Fruit fly (Drosophila melanogaster) whole organism, prepupa: ENCODE results near the gene CG43736.
A peak's percentile ranks its signal among the peaks of the same experiment; 100 is the strongest.

Experiments used
- Blimp-1 ChIP-seq: fragments of 200-800 bp; sonication (Bioruptor generic); optimal IDR thresholded peaks from 3 replicates; lab custom pipeline; 2017; ENCODE audit warnings: missing biosample characterization, missing genetic modification characterization, mild to moderate bottlenecking, moderate library complexity, missing genetic modification reagents
- CG10631 ChIP-seq: fragments of 200-800 bp; sonication (Bioruptor generic); optimal IDR thresholded peaks from 2 replicates; lab custom pipeline; 2016; ENCODE audit warnings: missing biosample characterization, missing genetic modification characterization
- CG10669 ChIP-seq: fragments of 200-800 bp; sonication (Bioruptor generic); optimal IDR thresholded peaks from 3 replicates; lab custom pipeline; 2018; ENCODE audit warnings: missing biosample characterization, mild to moderate bottlenecking, missing genetic modification characterization, moderate library complexity
- CG11294 ChIP-seq: fragments of 200-800 bp; sonication (Bioruptor generic); IDR thresholded peaks from 2 replicates; pipeline ENCODE4 v1.3.6; 2022; ENCODE audit warnings: missing biosample characterization, missing genetic modification characterization
- CG11762 ChIP-seq: fragments of 200-800 bp; sonication (Bioruptor generic); optimal IDR thresholded peaks from 3 replicates; lab custom pipeline; 2016; ENCODE audit warnings: missing biosample characterization, missing genetic modification characterization; ENCODE audit not compliant: insufficient read depth
- CG15336 ChIP-seq: fragments of 200-800 bp; sonication (Bioruptor generic); IDR thresholded peaks from 2 replicates; pipeline ENCODE4 v1.3.6; 2022; ENCODE audit warnings: missing biosample characterization, missing genetic modification characterization
- CG1621 ChIP-seq: fragments of 200-800 bp; sonication (Bioruptor generic); optimal IDR thresholded peaks from 3 replicates; lab custom pipeline; 2018; ENCODE audit warnings: missing biosample characterization, mild to moderate bottlenecking, missing genetic modification characterization
- CG16779 ChIP-seq: fragments of 200-800 bp; sonication (Bioruptor generic); optimal IDR thresholded peaks from 3 replicates; lab custom pipeline; 2017; ENCODE audit warnings: missing biosample characterization, mild to moderate bottlenecking, missing genetic modification characterization
- CG3032 ChIP-seq: fragments of 200-800 bp; optimal IDR thresholded peaks from 2 replicates; lab custom pipeline; 2019; ENCODE audit warnings: missing biosample characterization, mild to moderate bottlenecking, missing genetic modification characterization, moderate library complexity
- CG31627 ChIP-seq: fragments of 200-800 bp; sonication (Bioruptor generic); optimal IDR thresholded peaks from 3 replicates; lab custom pipeline; 2016; ENCODE audit warnings: missing biosample characterization, missing genetic modification characterization
- CG34406 ChIP-seq: fragments of 200-800 bp; sonication (Bioruptor generic); optimal IDR thresholded peaks from 3 replicates; lab custom pipeline; 2016; ENCODE audit warnings: missing biosample characterization, missing genetic modification characterization
- CG3919 ChIP-seq: fragments of 200-800 bp; sonication (Bioruptor generic); optimal IDR thresholded peaks from 3 replicates; lab custom pipeline; 2016; ENCODE audit warnings: missing biosample characterization, missing genetic modification characterization
- CG4318 ChIP-seq: fragments of 200-800 bp; sonication (Bioruptor generic); optimal IDR thresholded peaks from 3 replicates; lab custom pipeline; 2017; ENCODE audit warnings: missing biosample characterization, mild to moderate bottlenecking, missing genetic modification characterization
- CG6163 ChIP-seq: fragments of 200-800 bp; sonication (Bioruptor generic); IDR thresholded peaks from 3 replicates; pipeline ENCODE4 v1.3.6; 2022; ENCODE audit warnings: missing biosample characterization, missing genetic modification characterization
- CG6276 ChIP-seq: fragments of 200-800 bp; sonication (Bioruptor generic); optimal IDR thresholded peaks from 2 replicates; lab custom pipeline; 2017; ENCODE audit warnings: missing biosample characterization, mild to moderate bottlenecking, missing genetic modification characterization
- CG6792 ChIP-seq: fragments of 200-800 bp; sonication (Bioruptor generic); optimal IDR thresholded peaks from 3 replicates; lab custom pipeline; 2016; ENCODE audit warnings: missing biosample characterization, missing genetic modification characterization
- CG6808 ChIP-seq: fragments of 200-800 bp; sonication (Bioruptor generic); optimal IDR thresholded peaks from 3 replicates; lab custom pipeline; 2017; ENCODE audit warnings: missing biosample characterization, missing genetic modification characterization, mild to moderate bottlenecking, moderate library complexity, missing genetic modification reagents
- CG6854 ChIP-seq: fragments of 200-800 bp; sonication (Bioruptor generic); optimal IDR thresholded peaks from 2 replicates; lab custom pipeline; 2017; ENCODE audit warnings: missing biosample characterization, mild to moderate bottlenecking, missing genetic modification characterization
- CG7368 ChIP-seq: fragments of 200-800 bp; sonication (Bioruptor generic); optimal IDR thresholded peaks from 3 replicates; lab custom pipeline; 2016; ENCODE audit warnings: missing biosample characterization, missing genetic modification characterization
- CG8119 ChIP-seq: fragments of 200-800 bp; sonication (Bioruptor generic); IDR thresholded peaks from 3 replicates; pipeline ENCODE4 v1.3.6; 2022; ENCODE audit warnings: missing biosample characterization, missing genetic modification characterization
- CG8319 ChIP-seq: fragments of 200-800 bp; sonication (Bioruptor generic); optimal IDR thresholded peaks from 3 replicates; lab custom pipeline; 2016; ENCODE audit warnings: missing biosample characterization, missing genetic modification characterization
- CG8632 ChIP-seq: fragments of 200-800 bp; sonication (Bioruptor generic); optimal IDR thresholded peaks from 3 replicates; lab custom pipeline; 2016; ENCODE audit warnings: missing biosample characterization, missing genetic modification characterization
- CG9139 ChIP-seq: fragments of 200-800 bp; sonication (Bioruptor generic); optimal IDR thresholded peaks from 3 replicates; lab custom pipeline; 2017; ENCODE audit warnings: missing biosample characterization, mild to moderate bottlenecking, missing genetic modification characterization
- Eip75B ChIP-seq: fragments of 200-800 bp; sonication (Bioruptor generic); optimal IDR thresholded peaks from 3 replicates; lab custom pipeline; 2016; ENCODE audit warnings: missing biosample characterization, missing genetic modification characterization
- Eip78C ChIP-seq: fragments of 200-800 bp; sonication (Bioruptor generic); peaks from one replicate; lab custom pipeline; 2016; ENCODE audit warnings: missing biosample characterization, missing genetic modification characterization
- Eip93F ChIP-seq: fragments of 200-800 bp; sonication (Bioruptor generic); optimal IDR thresholded peaks from 2 replicates; lab custom pipeline; 2016; ENCODE audit warnings: missing biosample characterization, mild to moderate bottlenecking, missing genetic modification characterization
- Ets21C ChIP-seq: fragments of 200-800 bp; sonication (Bioruptor generic); optimal IDR thresholded peaks from 3 replicates; lab custom pipeline; 2016; ENCODE audit warnings: missing biosample characterization, missing genetic modification characterization
- Ets96B ChIP-seq: fragments of 200-800 bp; optimal IDR thresholded peaks from 2 replicates; lab custom pipeline; 2019; ENCODE audit warnings: missing biosample characterization, mild to moderate bottlenecking, missing genetic modification characterization, moderate library complexity
- Hr38 ChIP-seq: sonication (Bioruptor generic); optimal IDR thresholded peaks from 2 replicates; lab custom pipeline; 2016; ENCODE audit warnings: missing biosample characterization, missing genetic modification characterization
- Hr39 ChIP-seq: fragments of 200-800 bp; sonication (Bioruptor generic); optimal IDR thresholded peaks from 2 replicates; lab custom pipeline; 2016; ENCODE audit warnings: missing biosample characterization, missing genetic modification characterization
- Hr4 ChIP-seq: fragments of 200-800 bp; sonication (Bioruptor generic); optimal IDR thresholded peaks from 3 replicates; lab custom pipeline; 2016; ENCODE audit warnings: missing biosample characterization, missing genetic modification characterization
- Lpt ChIP-seq: fragments of 200-800 bp; sonication (Bioruptor generic); optimal IDR thresholded peaks from 3 replicates; lab custom pipeline; 2016; ENCODE audit warnings: missing biosample characterization, missing genetic modification characterization
- Met ChIP-seq: fragments of 200-800 bp; sonication (Bioruptor generic); optimal IDR thresholded peaks from 3 replicates; lab custom pipeline; 2016; ENCODE audit warnings: missing biosample characterization, missing genetic modification characterization
- OdsH ChIP-seq: fragments of 200-800 bp; sonication (Bioruptor generic); optimal IDR thresholded peaks from 3 replicates; lab custom pipeline; 2016; ENCODE audit warnings: missing biosample characterization, missing genetic modification characterization
- Smox ChIP-seq: fragments of 200-800 bp; sonication (Bioruptor generic); optimal IDR thresholded peaks from 3 replicates; lab custom pipeline; 2016; ENCODE audit warnings: missing biosample characterization, missing genetic modification characterization
- Sox102F ChIP-seq: fragments of 200-800 bp; sonication (Bioruptor generic); optimal IDR thresholded peaks from 2 replicates; lab custom pipeline; 2016; ENCODE audit warnings: missing biosample characterization, mild to moderate bottlenecking, missing genetic modification characterization
- Sox14 ChIP-seq: fragments of 200-800 bp; sonication (Bioruptor generic); optimal IDR thresholded peaks from 3 replicates; lab custom pipeline; 2016; ENCODE audit warnings: missing biosample characterization, missing genetic modification characterization
- achi ChIP-seq: fragments of 200-800 bp; sonication (Bioruptor generic); optimal IDR thresholded peaks from 3 replicates; lab custom pipeline; 2016; ENCODE audit warnings: missing biosample characterization, missing genetic modification characterization
- acj6 ChIP-seq: fragments of 200-800 bp; sonication (Bioruptor generic); optimal IDR thresholded peaks from 3 replicates; lab custom pipeline; 2016; ENCODE audit warnings: missing biosample characterization, missing genetic modification characterization
- cyc ChIP-seq: fragments of 200-800 bp; sonication (Bioruptor generic); optimal IDR thresholded peaks from 3 replicates; lab custom pipeline; 2016; ENCODE audit warnings: missing biosample characterization, missing genetic modification characterization
- dac ChIP-seq: fragments of 200-800 bp; sonication (Bioruptor generic); optimal IDR thresholded peaks from 2 replicates; lab custom pipeline; 2017; ENCODE audit warnings: missing biosample characterization, mild to moderate bottlenecking, missing genetic modification characterization
- dsx ChIP-seq: fragments of 200-800 bp; optimal IDR thresholded peaks from 3 replicates; lab custom pipeline; 2019; ENCODE audit warnings: missing biosample characterization, mild to moderate bottlenecking, missing genetic modification characterization, moderate library complexity; ENCODE audit not compliant: poor library complexity, severe bottlenecking
- eg ChIP-seq: fragments of 200-800 bp; sonication (Bioruptor generic); IDR thresholded peaks from 3 replicates; pipeline ENCODE4 v1.3.6; 2022; ENCODE audit warnings: missing biosample characterization, missing genetic modification characterization
- esn ChIP-seq: fragments of 200-800 bp; sonication (Bioruptor generic); optimal IDR thresholded peaks from 2 replicates; lab custom pipeline; 2016; ENCODE audit warnings: missing biosample characterization, mild to moderate bottlenecking, missing genetic modification characterization, moderate library complexity
- fd85E ChIP-seq: fragments of 200-800 bp; sonication (Bioruptor generic); optimal IDR thresholded peaks from 3 replicates; lab custom pipeline; 2016; ENCODE audit warnings: missing biosample characterization, missing genetic modification characterization
- net ChIP-seq: fragments of 200-800 bp; sonication (Bioruptor generic); optimal IDR thresholded peaks from 3 replicates; lab custom pipeline; 2016; ENCODE audit warnings: missing biosample characterization, missing genetic modification characterization
- pdm3 ChIP-seq: fragments of 200-800 bp; sonication (Bioruptor generic); optimal IDR thresholded peaks from 3 replicates; lab custom pipeline; 2016; ENCODE audit warnings: missing biosample characterization, missing genetic modification characterization
- salr ChIP-seq, 2 experiments: fragments of 200-800 bp; sonication (Bioruptor generic); optimal IDR thresholded peaks; 3 replicates each; lab custom pipeline; 2016 to 2018; ENCODE audit warnings: missing biosample characterization in 2 of 2, missing genetic modification characterization in 2 of 2, mild to moderate bottlenecking in 1 of 2
- spab ChIP-seq: fragments of 200-800 bp; sonication (Bioruptor generic); optimal IDR thresholded peaks from 2 replicates; lab custom pipeline; 2017; ENCODE audit warnings: missing biosample characterization, mild to moderate bottlenecking, missing genetic modification characterization, missing genetic modification reagents
- ss ChIP-seq, 2 experiments: fragments of 200-800 bp; sonication (Bioruptor generic); optimal IDR thresholded peaks; 2 replicates in 1 of 2; 3 replicates in 1 of 2; lab custom pipeline; 2017 to 2018; ENCODE audit warnings: mild to moderate bottlenecking in 2 of 2, missing biosample characterization in 2 of 2, missing genetic modification characterization in 2 of 2, moderate library complexity in 1 of 2
- topi ChIP-seq: fragments of 200-800 bp; sonication (Bioruptor generic); optimal IDR thresholded peaks from 3 replicates; lab custom pipeline; 2016; ENCODE audit warnings: missing biosample characterization, missing genetic modification characterization
- vri ChIP-seq: fragments of 200-800 bp; sonication (Bioruptor generic); optimal IDR thresholded peaks from 3 replicates; lab custom pipeline; 2016; ENCODE audit warnings: missing biosample characterization, mild to moderate bottlenecking, missing genetic modification characterization

Gene CG43736

dm6 chrX:6854563-6854962 is 9.1 kb upstream of the CG43736 start:
- TF ChIP-seq ss (GFP tag; optimal IDR thresholded peaks at IDR 0.05; lab: Kevin White, UChicago) (peak; percentile 52), fd85E (GFP tag; lab: Kevin White, UChicago) (no peak), Hr38 (GFP tag; lab: Kevin White, UChicago) (no peak), CG31627 (GFP tag; lab: Kevin White, UChicago) (peak; percentile 50), CG15336 (peak; percentile 93), Eip75B (GFP tag; lab: Kevin White, UChicago) (peak; percentile 74), Lpt (GFP tag; lab: Kevin White, UChicago) (peak; percentile 67), Hr4 (GFP tag; lab: Kevin White, UChicago) (peak; percentile 88), CG3919 (GFP tag; lab: Kevin White, UChicago) (peak; percentile 78), pdm3 (GFP tag; lab: Kevin White, UChicago) (peak; percentile 78), CG6276 (peak; percentile 90), esn (GFP tag; lab: Kevin White, UChicago) (peak; percentile 74), topi (peak; percentile 68), Sox14 (peak; percentile 78), Sox102F (GFP tag; lab: Kevin White, UChicago) (peak; percentile 78), dac (GFP tag; lab: Kevin White, UChicago) (peak; percentile 76), CG16779 (tag; lab: Kevin White, UChicago) (peak; percentile 69), Met (peak; percentile 76), Eip93F (GFP tag; lab: Kevin White, UChicago) (peak; percentile 32), CG10631 (peak; percentile 67), CG7368 (GFP tag; lab: Kevin White, UChicago) (peak; percentile 50), achi (GFP tag; lab: Kevin White, UChicago) (peak; percentile 78), Hr39 (GFP tag; lab: Kevin White, UChicago) (peak; percentile 43), salr (GFP tag; optimal IDR thresholded peaks at IDR 0.05; lab: Kevin White, UChicago) (peak; percentile 42 to 67), acj6 (GFP tag; lab: Kevin White, UChicago) (peak; percentile 74), CG34406 (GFP tag; lab: Kevin White, UChicago) (peak; percentile 62), CG6792 (GFP tag; lab: Kevin White, UChicago) (peak; percentile 68), CG11762 (GFP tag; lab: Kevin White, UChicago) (peak; percentile 49), CG1621 (tag; lab: Kevin White, UChicago) (peak; percentile 65), cyc (peak; percentile 55), CG10669 (GFP tag; lab: Kevin White, UChicago) (peak; percentile 75), net (GFP tag; lab: Kevin White, UChicago) (peak; percentile 74), CG8119 (GFP tag; lab: Robert Waterston, UW) (peak; percentile 91), spab (GFP tag; lab: Kevin White, UChicago) (peak; percentile 58), Blimp-1 (GFP tag; lab: Kevin White, UChicago) (no peak), Ets96B (peak; percentile 71), Ets21C (GFP tag; lab: Kevin White, UChicago) (peak; percentile 25), CG3032 (tag; lab: Kevin White, UChicago) (peak; percentile 59), dsx (GFP tag; lab: Kevin White, UChicago) (peak; percentile 56), CG8319 (GFP tag; lab: Kevin White, UChicago) (peak; percentile 6), OdsH (GFP tag; lab: Kevin White, UChicago) (peak; percentile 79), CG9139 (peak; percentile 33), CG6854 (GFP tag; lab: Kevin White, UChicago) (no peak), Eip78C (peak; percentile 89), CG6163 (peak; percentile 88), CG8632 (peak; percentile 67), CG4318 (GFP tag; lab: Kevin White, UChicago) (peak; percentile 80), Smox (GFP tag; lab: Kevin White, UChicago) (peak; percentile 67), CG6808 (peak; percentile 50), eg (GFP tag; lab: Robert Waterston, UW) (peak; percentile 92), vri (GFP tag; lab: Kevin White, UChicago) (peak; percentile 57), CG11294 (GFP tag; lab: Robert Waterston, UW) (peak; percentile 53)
